Worm (Caenorhabditis elegans) whole organism, L3 larva: ENCODE results near the gene R148.3.

Source experiments
- pqm-1 ChIP-seq: fragments of 150-350 bp; optimal IDR thresholded peaks from 2 replicates; lab custom pipeline; 2017; ENCODE audit warnings: missing biosample characterization, missing genetic modification characterization, inconsistent platforms
- unc-62 ChIP-seq: fragments of 150-350 bp; sonication (generic microtip); optimal IDR thresholded peaks from 4 replicates; lab custom pipeline; 2014; ENCODE audit warnings: missing biosample characterization, missing genetic modification reagents, missing genetic modification characterization

- no peak for TF ChIP-seq pqm-1 (tag; lab: Kevin White, UChicago)
- no peak for TF ChIP-seq unc-62 (GFP tag; lab: Kevin White, UChicago)
These were observed 57.6 kb downstream of the R148.3 start, which contains the start of gene Y53G8AL.1 for ce11 chrIII:3232650-3233152.
